Fruit fly (Drosophila melanogaster): ENCODE measurements around the gene CG11837.

The CG11837 gene

dm6 chr3R:29033909-29034629, 15.2 kb upstream of the CG11837 start, which contains the start of the genes beta4GalNAcTB and Cpsf100 (continued):
- no peak for TF ChIP-seq fru (optimal IDR thresholded peaks at IDR 0.05)
- TF ChIP-seq Mes4 (GFP tag; optimal IDR thresholded peaks at IDR 0.05) = peak; percentile 55
- TF ChIP-seq eve (GFP tag; optimal IDR thresholded peaks at IDR 0.05) = no peak
- TF ChIP-seq CG6175 (GFP tag; IDR thresholded peaks at IDR 0.05) = 0 out of 3 replicates have a peak, but pooled peaks have one; percentile 25
- peak; percentile 51 for TF ChIP-seq slp2 (GFP tag; optimal IDR thresholded peaks at IDR 0.05)
- peak; percentile 66 for TF ChIP-seq CG10543 (GFP tag; optimal IDR thresholded peaks at IDR 0.05)
- TF ChIP-seq nmo (GFP tag; optimal IDR thresholded peaks at IDR 0.05) = peak; percentile 86
- TF ChIP-seq CG8290 (GFP tag; optimal IDR thresholded peaks at IDR 0.05) = peak; percentile 44
- no peak for TF ChIP-seq CG8290 (tag; optimal IDR thresholded peaks at IDR 0.05)
- peak; percentile 88 for TF ChIP-seq Hr3 (GFP tag; optimal IDR thresholded peaks at IDR 0.05)
- peak; percentile 70 for TF ChIP-seq CG34422 (GFP tag; IDR thresholded peaks at IDR 0.05)
- TF ChIP-seq CG5180 (GFP tag; optimal IDR thresholded peaks at IDR 0.05) = no peak
- no peak for TF ChIP-seq CG10565 (GFP tag; optimal IDR thresholded peaks at IDR 0.05)
- TF ChIP-seq CG9817 (tag; optimal IDR thresholded peaks at IDR 0.05) = peak; percentile 61
- TF ChIP-seq so (GFP tag; IDR thresholded peaks at IDR 0.05) = no peak
- peak; percentile 35 for TF ChIP-seq CG6654 (GFP tag; optimal IDR thresholded peaks at IDR 0.05)
- TF ChIP-seq CG34224 (GFP tag; IDR thresholded peaks at IDR 0.05; ENCODE audit: partially characterized antibody) = no peak
- no peak for TF ChIP-seq schlank (tag; optimal IDR thresholded peaks at IDR 0.05)
- peak in 1 of 2 experiments; percentile 48 for TF ChIP-seq bsh (GFP tag; optimal IDR thresholded peaks at IDR 0.05)
- TF ChIP-seq kni (GFP tag; optimal IDR thresholded peaks at IDR 0.05) = no peak
- TF ChIP-seq sisA (GFP tag; IDR thresholded peaks at IDR 0.05) = peak; percentile 69
- TF ChIP-seq CG18764 (GFP tag; optimal IDR thresholded peaks at IDR 0.05) = peak; percentile 49
- TF ChIP-seq MESR4 (GFP tag; optimal IDR thresholded peaks at IDR 0.05) = no peak
- TF ChIP-seq pnt (GFP tag; optimal IDR thresholded peaks at IDR 0.05) = peak; percentile 62
- TF ChIP-seq hb (GFP tag; IDR thresholded peaks at IDR 0.05; ENCODE audit: partially characterized antibody) = no peak
- TF ChIP-seq CG12659 (GFP tag; optimal IDR thresholded peaks at IDR 0.05) = peak; percentile 84
- peak; percentile 32 for TF ChIP-seq caup (GFP tag; optimal IDR thresholded peaks at IDR 0.05; ENCODE audit: severe bottlenecking)
- TF ChIP-seq H2.0 (GFP tag; IDR thresholded peaks at IDR 0.05) = peak; percentile 63
- TF ChIP-seq CG9609 (GFP tag; optimal IDR thresholded peaks at IDR 0.05) = peak; percentile 42
- TF ChIP-seq CG10147 (GFP tag; optimal IDR thresholded peaks at IDR 0.05) = peak; percentile 65
- TF ChIP-seq CG17912 (GFP tag; optimal IDR thresholded peaks at IDR 0.05) = no peak
- peak; percentile 87 for TF ChIP-seq CG4424 (GFP tag; optimal IDR thresholded peaks at IDR 0.05)
- TF ChIP-seq Ada2b (GFP tag; IDR thresholded peaks at IDR 0.05) = peak; percentile 29; the same call in 1 of the 2 replicates
- no peak for TF ChIP-seq disco-r (GFP tag; optimal IDR thresholded peaks at IDR 0.05)
- peak; percentile 81 for TF ChIP-seq CG1233 (GFP tag; optimal IDR thresholded peaks at IDR 0.05)
- TF ChIP-seq CG14710 (tag; optimal IDR thresholded peaks at IDR 0.05) = peak; percentile 78
- TF ChIP-seq dati (GFP tag; IDR thresholded peaks at IDR 0.05) = 0 out of 2 replicates have a peak, but pooled peaks have one; percentile 22
- no peak for TF ChIP-seq pb (GFP tag; optimal IDR thresholded peaks at IDR 0.05)
- peak; percentile 89 for TF ChIP-seq CG13775 (GFP tag; optimal IDR thresholded peaks at IDR 0.05)
- 0 out of 2 replicates have a peak, but pooled peaks have one; percentile 20 for TF ChIP-seq danr (GFP tag; IDR thresholded peaks at IDR 0.05)
- TF ChIP-seq seq (GFP tag; IDR thresholded peaks at IDR 0.05) = peak; percentile 47; the same call in 1 of the 2 replicates
- peak; percentile 66 for TF ChIP-seq Camta (GFP tag; optimal IDR thresholded peaks at IDR 0.05)
- TF ChIP-seq aop (GFP tag; IDR thresholded peaks at IDR 0.05) = 0 out of 2 replicates have a peak, but pooled peaks have one; percentile 57
- TF ChIP-seq crc (GFP tag; optimal IDR thresholded peaks at IDR 0.05) = peak; percentile 30
- TF ChIP-seq stc (GFP tag; IDR thresholded peaks at IDR 0.05) = no peak
- peak; percentile 23; the same call in 1 of the 2 replicates for TF ChIP-seq dan (GFP tag; IDR thresholded peaks at IDR 0.05)
- TF ChIP-seq CG3847 (GFP tag; IDR thresholded peaks at IDR 0.05) = peak; percentile 49
- TF ChIP-seq CG10209 (GFP tag; optimal IDR thresholded peaks at IDR 0.05) = peak; percentile 70
- peak; percentile 11 for TF ChIP-seq Elba2 (GFP tag; optimal IDR thresholded peaks at IDR 0.05)
- TF ChIP-seq crol (GFP tag; IDR thresholded peaks at IDR 0.05) = no peak

Measured in whole organism, embryonic.